Worm (Caenorhabditis elegans) whole organism, mixed stage, embryonic: ENCODE measurements around the gene F35E8.10.

Source experiments
- M03D4.4 ChIP-seq: sonication (generic microtip); optimal IDR thresholded peaks from 2 replicates; lab custom pipeline; 2017; ENCODE audit warnings: mild to moderate bottlenecking, missing genetic modification characterization, missing compliant biosample characterization
- bed-3 ChIP-seq: fragments of 200-800 bp; sonication (Bioruptor generic); optimal IDR thresholded peaks from 3 replicates; lab custom pipeline; 2018; ENCODE audit warnings: mild to moderate bottlenecking, missing genetic modification characterization, moderate library complexity, missing compliant biosample characterization
- ceh-43 ChIP-seq: fragments of 200-800 bp; sonication (Bioruptor generic); optimal IDR thresholded peaks from 2 replicates; lab custom pipeline; 2018; ENCODE audit warnings: mild to moderate bottlenecking, missing genetic modification characterization, moderate library complexity, missing compliant biosample characterization
- ceh-83 ChIP-seq: fragments of 200-800 bp; sonication (Bioruptor generic); optimal IDR thresholded peaks from 2 replicates; lab custom pipeline; 2018; ENCODE audit warnings: mild to moderate bottlenecking, missing genetic modification characterization, missing compliant biosample characterization
- ces-1 ChIP-seq: fragments of 150-350 bp; optimal IDR thresholded peaks from 2 replicates; lab custom pipeline; 2014; ENCODE audit warnings: missing biosample characterization, missing genetic modification reagents, missing genetic modification characterization
- cnd-1 ChIP-seq: fragments of 200-800 bp; sonication (Bioruptor generic); optimal IDR thresholded peaks from 2 replicates; lab custom pipeline; 2018; ENCODE audit warnings: mild to moderate bottlenecking, missing genetic modification characterization, missing compliant biosample characterization
- drap-1 ChIP-seq: fragments of 200-800 bp; sonication (Bioruptor generic); optimal IDR thresholded peaks from 3 replicates; lab custom pipeline; 2018; ENCODE audit warnings: mild to moderate bottlenecking, missing genetic modification characterization, missing compliant biosample characterization
- elt-1 ChIP-seq: sonication (generic microtip); optimal IDR thresholded peaks from 2 replicates; lab custom pipeline; 2017; ENCODE audit warnings: missing genetic modification characterization, mild to moderate bottlenecking, missing compliant biosample characterization, antibody characterized with exemption, moderate library complexity, borderline replicate concordance; ENCODE audit not compliant: insufficient read depth
- elt-3 ChIP-seq: fragments of 150-350 bp; optimal IDR thresholded peaks from 2 replicates; lab custom pipeline; 2014; ENCODE audit warnings: missing biosample characterization, missing genetic modification characterization
- flh-1 ChIP-seq: fragments of 200-800 bp; sonication (Bioruptor generic); optimal IDR thresholded peaks from 2 replicates; lab custom pipeline; 2018; ENCODE audit warnings: mild to moderate bottlenecking, missing genetic modification characterization, moderate library complexity, missing compliant biosample characterization
- lin-13 ChIP-seq: fragments of 150-350 bp; optimal IDR thresholded peaks from 2 replicates; lab custom pipeline; 2014; ENCODE audit warnings: missing biosample characterization, missing genetic modification characterization
- lin-32 ChIP-seq: fragments of 200-800 bp; sonication (Bioruptor generic); optimal IDR thresholded peaks from 2 replicates; lab custom pipeline; 2018; ENCODE audit warnings: mild to moderate bottlenecking, missing genetic modification characterization, missing compliant biosample characterization
- lsy-2 ChIP-seq: fragments of 150-350 bp; optimal IDR thresholded peaks from 2 replicates; lab custom pipeline; 2014; ENCODE audit warnings: missing biosample characterization, missing genetic modification characterization
- mab-5 ChIP-seq: fragments of 150-350 bp; optimal IDR thresholded peaks from 2 replicates; lab custom pipeline; 2014; ENCODE audit warnings: missing biosample characterization, missing genetic modification characterization
- mls-2 ChIP-seq: sonication (generic microtip); optimal IDR thresholded peaks from 2 replicates; lab custom pipeline; 2016; ENCODE audit warnings: mild to moderate bottlenecking, missing genetic modification characterization, moderate library complexity, missing compliant biosample characterization
- nhr-12 ChIP-seq: fragments of 150-350 bp; optimal IDR thresholded peaks from 2 replicates; lab custom pipeline; 2014; ENCODE audit warnings: missing biosample characterization, missing genetic modification characterization
- nhr-237 ChIP-seq: fragments of 150-350 bp; optimal IDR thresholded peaks from 2 replicates; lab custom pipeline; 2014; ENCODE audit warnings: missing biosample characterization, missing genetic modification characterization
- nhr-28 ChIP-seq: fragments of 150-350 bp; optimal IDR thresholded peaks from 2 replicates; lab custom pipeline; 2014; ENCODE audit warnings: missing biosample characterization, missing genetic modification characterization
- nhr-76 ChIP-seq: sonication (generic microtip); optimal IDR thresholded peaks from 2 replicates; lab custom pipeline; 2017; ENCODE audit warnings: missing biosample characterization, missing genetic modification characterization
- pha-4 ChIP-seq: fragments of 150-350 bp; optimal IDR thresholded peaks from 2 replicates; lab custom pipeline; 2018; ENCODE audit warnings: missing biosample characterization, missing genetic modification reagents, missing genetic modification characterization
- snpc-4 ChIP-seq: fragments of 150-350 bp; optimal IDR thresholded peaks from 2 replicates; lab custom pipeline; 2014; ENCODE audit warnings: missing biosample characterization, missing genetic modification characterization
- sptf-1 ChIP-seq: sonication (generic microtip); optimal IDR thresholded peaks from 2 replicates; lab custom pipeline; 2017; ENCODE audit warnings: mild to moderate bottlenecking, missing genetic modification characterization, moderate library complexity, missing compliant biosample characterization
- tbx-8 ChIP-seq: fragments of 200-800 bp; sonication (Bioruptor generic); optimal IDR thresholded peaks from 2 replicates; lab custom pipeline; 2018; ENCODE audit warnings: mild to moderate bottlenecking, missing genetic modification characterization, moderate library complexity, missing compliant biosample characterization
- unc-120 ChIP-seq: sonication (generic microtip); optimal IDR thresholded peaks from 2 replicates; lab custom pipeline; 2017; ENCODE audit warnings: missing genetic modification characterization, missing compliant biosample characterization; ENCODE audit not compliant: poor library complexity, severe bottlenecking
- unc-62 ChIP-seq: fragments of 150-350 bp; optimal IDR thresholded peaks from 2 replicates; lab custom pipeline; 2014; ENCODE audit warnings: missing biosample characterization, missing genetic modification reagents, missing genetic modification characterization
- zip-8 ChIP-seq: fragments of 150-350 bp; optimal IDR thresholded peaks from 2 replicates; lab custom pipeline; 2014; ENCODE audit warnings: missing biosample characterization, missing genetic modification characterization
- ztf-11 ChIP-seq: fragments of 150-350 bp; optimal IDR thresholded peaks from 2 replicates; lab custom pipeline; 2014; ENCODE audit warnings: missing biosample characterization, missing genetic modification characterization

F35E8.10 gene

ce11 chrV:15920273-15920672 lies at the start of gene F35E8.10:
F35E8.10 (minus strand) TSS chrV:15920373.
- TF ChIP-seq bed-3 (GFP tag; lab: Kevin White, UChicago) (no peak), nhr-237 (no peak), mls-2 (no peak), M03D4.4 (no peak), unc-120 (tag; lab: Kevin White, UChicago) (no peak), cnd-1 (tag; lab: Kevin White, UChicago) (no peak), drap-1 (GFP tag; lab: Kevin White, UChicago) (no peak)

- TF ChIP-seq ces-1 (GFP tag; lab: Kevin White, UChicago) (no peak), bed-3 (GFP tag; lab: Kevin White, UChicago) (no peak), lin-13 (tag; lab: Kevin White, UChicago) (no peak), snpc-4 (tag; lab: Kevin White, UChicago) (no peak), nhr-76 (no peak), mls-2 (no peak), zip-8 (tag; lab: Kevin White, UChicago) (no peak), ceh-43 (GFP tag; lab: Kevin White, UChicago) (no peak), ztf-11 (tag; lab: Kevin White, UChicago) (no peak), mab-5 (tag; lab: Kevin White, UChicago) (no peak), tbx-8 (no peak), nhr-28 (tag; lab: Kevin White, UChicago) (no peak), ceh-83 (GFP tag; lab: Kevin White, UChicago) (no peak), lin-32 (GFP tag; lab: Kevin White, UChicago) (no peak), nhr-237 (no peak)
These were observed 49.5 kb upstream of the F35E8.10 start, which contains the start of gene F36G9.7 for ce11 chrV:15969653-15970052. F36G9.7 (minus strand) TSS chrV:15969753.

- TF ChIP-seq mls-2 (no peak), nhr-76 (no peak), lsy-2 (no peak), unc-120 (tag; lab: Kevin White, UChicago) (no peak), elt-1 (no peak), lin-13 (tag; lab: Kevin White, UChicago) (no peak), flh-1 (GFP tag; lab: Kevin White, UChicago) (no peak), ces-1 (GFP tag; lab: Kevin White, UChicago) (no peak), pha-4 (tag; lab: Kevin White, UChicago) (no peak), nhr-12 (no peak)
These were observed 47.4 kb upstream of the F35E8.10 start, which contains the start of gene sri-1 for ce11 chrV:15967542-15967941. sri-1 (minus strand) TSS chrV:15967642.

ce11 chrV:15965114-15965513 lies 44.9 kb upstream of the F35E8.10 start, which contains the start of gene sri-2:
sri-2 (minus strand) TSS chrV:15965214.
- TF ChIP-seq bed-3 (GFP tag; lab: Kevin White, UChicago) (no peak), tbx-8 (no peak), mab-5 (tag; lab: Kevin White, UChicago) (no peak), cnd-1 (tag; lab: Kevin White, UChicago) (no peak), ceh-83 (GFP tag; lab: Kevin White, UChicago) (no peak), drap-1 (GFP tag; lab: Kevin White, UChicago) (no peak)

ce11 chrV:15959456-15959855 lies 39.3 kb upstream of the F35E8.10 start:
- no peak for TF ChIP-seq elt-3 (tag; lab: Kevin White, UChicago)
- TF ChIP-seq lin-32 (GFP tag; lab: Kevin White, UChicago), result no peak
- TF ChIP-seq lin-13 (tag; lab: Kevin White, UChicago), result no peak
- no peak for TF ChIP-seq nhr-12
- no peak for TF ChIP-seq ceh-43 (GFP tag; lab: Kevin White, UChicago)
- no peak for TF ChIP-seq sptf-1 (tag; lab: Kevin White, UChicago)
- TF ChIP-seq unc-120 (tag; lab: Kevin White, UChicago), result no peak
- no peak for TF ChIP-seq flh-1 (GFP tag; lab: Kevin White, UChicago)

ce11 chrV:15957098-15957497 lies 36.9 kb upstream of the F35E8.10 start, which contains the start of gene F36G9.3:
F36G9.3 (plus strand) TSS chrV:15957398.
- TF ChIP-seq tbx-8 (no peak), drap-1 (GFP tag; lab: Kevin White, UChicago) (no peak), M03D4.4 (no peak), pha-4 (tag; lab: Kevin White, UChicago) (no peak), unc-120 (tag; lab: Kevin White, UChicago) (no peak), nhr-237 (no peak), snpc-4 (tag; lab: Kevin White, UChicago) (no peak), sptf-1 (tag; lab: Kevin White, UChicago) (no peak), unc-62 (no peak)
